Fruit fly (Drosophila melanogaster): Measurements from ENCODE around the gene CG6770.

Gene CG6770

DNA sequence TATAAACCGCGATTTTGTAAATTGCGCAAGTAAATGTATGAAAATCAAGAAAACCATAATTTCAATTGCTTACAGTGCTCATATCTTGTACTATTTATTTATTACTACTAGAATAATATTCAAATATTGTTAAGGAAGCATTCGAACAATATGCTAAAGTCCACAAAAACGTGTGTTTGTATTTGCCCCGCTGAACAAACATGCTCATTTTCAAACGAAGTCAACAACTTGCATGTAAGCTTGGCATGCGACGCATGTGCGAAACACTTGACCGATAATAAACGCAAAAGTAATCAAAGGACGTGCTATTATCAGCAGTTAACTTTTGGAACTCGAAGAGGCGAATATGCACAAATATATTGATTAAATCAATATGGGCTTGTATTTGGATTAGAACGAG is 24.7 kb downstream of the CG6770 start (continued):
- TF ChIP-seq Dip3 (GFP tag; optimal IDR thresholded peaks at IDR 0.05) = no peak
- no peak for TF ChIP-seq CG30431 (GFP tag; optimal IDR thresholded peaks at IDR 0.05)
- TF ChIP-seq Asciz (GFP tag; optimal IDR thresholded peaks at IDR 0.05) = peak; percentile 78
- TF ChIP-seq bcd (GFP tag; optimal IDR thresholded peaks at IDR 0.05) = peak; percentile 34
- no peak for TF ChIP-seq ro (GFP tag; IDR thresholded peaks at IDR 0.05)
- peak; percentile 45 for TF ChIP-seq vvl (GFP tag; IDR thresholded peaks at IDR 0.05)
- peak; percentile 74; the same call in 1 of the 2 replicates for TF ChIP-seq Rfx (GFP tag; IDR thresholded peaks at IDR 0.05)
- TF ChIP-seq Side (GFP tag; optimal IDR thresholded peaks at IDR 0.05) = no peak
- TF ChIP-seq CG12391 (tag; optimal IDR thresholded peaks at IDR 0.05) = peak; percentile 65
- TF ChIP-seq Nf-YC (tag; optimal IDR thresholded peaks at IDR 0.05) = no peak
- no peak for TF ChIP-seq ken (GFP tag; IDR thresholded peaks at IDR 0.05)
- peak; percentile 9 for TF ChIP-seq CG9609 (GFP tag; optimal IDR thresholded peaks at IDR 0.05)
- TF ChIP-seq CG14965 (GFP tag; optimal IDR thresholded peaks at IDR 0.05; ENCODE audit: borderline replicate concordance) = peak; percentile 7
- no peak for TF ChIP-seq CG6689 (GFP tag; IDR thresholded peaks at IDR 0.05)
- peak; percentile 12 for TF ChIP-seq Camta (GFP tag; optimal IDR thresholded peaks at IDR 0.05)
- TF ChIP-seq CG7786 (GFP tag; optimal IDR thresholded peaks at IDR 0.05) = no peak
- TF ChIP-seq Poxn (GFP tag; IDR thresholded peaks at IDR 0.05) = no peak
- TF ChIP-seq HLH54F (GFP tag; optimal IDR thresholded peaks at IDR 0.05) = peak; percentile 4
- peak in 1 of 3 experiments; percentile 62 for TF ChIP-seq lola (GFP tag; optimal IDR thresholded peaks at IDR 0.05)
- peak; percentile 36 for TF ChIP-seq CG8944 (GFP tag; optimal IDR thresholded peaks at IDR 0.05)
- no peak; the same call in 1 of the 2 replicates for TF ChIP-seq CG4360 (GFP tag; IDR thresholded peaks at IDR 0.05)
- no peak for TF ChIP-seq Lpt (GFP tag; optimal IDR thresholded peaks at IDR 0.05)
- TF ChIP-seq CG10431 (GFP tag; optimal IDR thresholded peaks at IDR 0.05) = peak; percentile 70
- no peak for TF ChIP-seq oc (tag; optimal IDR thresholded peaks at IDR 0.05)
- peak; percentile 78 for TF ChIP-seq CG3838 (GFP tag; optimal IDR thresholded peaks at IDR 0.05)
- peak; percentile 68 for TF ChIP-seq CG13123 (GFP tag; optimal IDR thresholded peaks at IDR 0.05)
- TF ChIP-seq pita (GFP tag; optimal IDR thresholded peaks at IDR 0.05) = no peak
- TF ChIP-seq slbo (GFP tag; IDR thresholded peaks at IDR 0.05) = 0 out of 2 replicates have a peak, but pooled peaks have one; percentile 8
- peak; percentile 73 for TF ChIP-seq Fer3 (tag; optimal IDR thresholded peaks at IDR 0.05)
- peak in 1 of 2 experiments; percentile 79 for TF ChIP-seq Eip74EF (GFP tag; optimal IDR thresholded peaks at IDR 0.05)
- no peak for TF ChIP-seq CG3995 (GFP tag; optimal IDR thresholded peaks at IDR 0.05)
- peak; percentile 46 for TF ChIP-seq CG11504 (tag; optimal IDR thresholded peaks at IDR 0.05)
- peak; percentile 60 for TF ChIP-seq CG15011 (GFP tag; optimal IDR thresholded peaks at IDR 0.05)
- TF ChIP-seq tgo (GFP tag; IDR thresholded peaks at IDR 0.05) = no peak
- TF ChIP-seq Lhr (GFP tag; optimal IDR thresholded peaks at IDR 0.05) = peak; percentile 33
- no peak for TF ChIP-seq CG4404 (GFP tag; IDR thresholded peaks at IDR 0.05)
- TF ChIP-seq sens (GFP tag) = peak; percentile 96
- TF ChIP-seq bab2 (GFP tag; optimal IDR thresholded peaks at IDR 0.05) = peak; percentile 84
- TF ChIP-seq CG8388 (GFP tag; optimal IDR thresholded peaks at IDR 0.05) = peak; percentile 42
- no peak for TF ChIP-seq sc (optimal IDR thresholded peaks at IDR 0.05)
- TF ChIP-seq sc (GFP tag; optimal IDR thresholded peaks at IDR 0.05) = peak; percentile 80
- peak; percentile 24 for TF ChIP-seq Oli (tag; optimal IDR thresholded peaks at IDR 0.05)
- TF ChIP-seq lab (GFP tag; optimal IDR thresholded peaks at IDR 0.05) = peak; percentile 89
- peak; percentile 7; the same call in 2 of the 3 replicates for TF ChIP-seq so (GFP tag; IDR thresholded peaks at IDR 0.05)
- TF ChIP-seq CG2199 (GFP tag; IDR thresholded peaks at IDR 0.05) = no peak
- no peak for TF ChIP-seq tin (GFP tag; optimal IDR thresholded peaks at IDR 0.05)
- peak; percentile 62 for TF ChIP-seq CG12744 (GFP tag; optimal IDR thresholded peaks at IDR 0.05)
- no peak for TF ChIP-seq ftz-f1 (GFP tag; optimal IDR thresholded peaks at IDR 0.05)
- no peak for TF ChIP-seq nom (GFP tag; optimal IDR thresholded peaks at IDR 0.05)
- TF ChIP-seq NFAT (GFP tag; IDR thresholded peaks at IDR 0.05) = no peak
- peak; percentile 0 for TF ChIP-seq Fer2 (tag; optimal IDR thresholded peaks at IDR 0.05)
- TF ChIP-seq ase (GFP tag; IDR thresholded peaks at IDR 0.05) = no peak
